Worm (Caenorhabditis elegans) whole organism, L1 larva: ENCODE measurements around the gene F09F9.2.

ENCODE experiments used
- C04F5.9 ChIP-seq: sonication (generic microtip); optimal IDR thresholded peaks from 2 replicates; lab custom pipeline; 2016; ENCODE audit warnings: missing genetic modification characterization, missing compliant biosample characterization
- C16A3.4 ChIP-seq: fragments of 150-350 bp; optimal IDR thresholded peaks from 2 replicates; lab custom pipeline; 2014; ENCODE audit warnings: missing biosample characterization, missing genetic modification characterization
- Y116A8C.19 ChIP-seq: sonication (generic microtip); optimal IDR thresholded peaks from 2 replicates; lab custom pipeline; 2016; ENCODE audit warnings: missing compliant biosample characterization, missing genetic modification characterization, borderline replicate concordance
- alr-1 ChIP-seq: fragments of 200-800 bp; sonication (Bioruptor generic); optimal IDR thresholded peaks from 2 replicates; lab custom pipeline; 2018; ENCODE audit warnings: borderline replicate concordance, mild to moderate bottlenecking, missing genetic modification characterization, missing compliant biosample characterization
- ceh-63 ChIP-seq: fragments of 200-800 bp; sonication (Bioruptor generic); optimal IDR thresholded peaks from 2 replicates; lab custom pipeline; 2018; ENCODE audit warnings: mild to moderate bottlenecking, missing genetic modification characterization, missing compliant biosample characterization
- ceh-8 ChIP-seq: fragments of 200-800 bp; sonication (Bioruptor generic); optimal IDR thresholded peaks from 2 replicates; lab custom pipeline; 2018; ENCODE audit warnings: mild to moderate bottlenecking, missing genetic modification characterization, moderate library complexity, missing compliant biosample characterization
- ceh-82 ChIP-seq, 3 experiments: fragments of 150-350 bp in 1 of 3; sonication (generic microtip) in 2 of 3; optimal IDR thresholded peaks; 2 replicates each; lab custom pipeline; 2014 to 2017; ENCODE audit warnings: missing biosample characterization in 3 of 3, missing genetic modification characterization in 3 of 3
- dsc-1 ChIP-seq: sonication (generic microtip); optimal IDR thresholded peaks from 2 replicates; lab custom pipeline; 2016; ENCODE audit warnings: mild to moderate bottlenecking, missing genetic modification characterization, missing compliant biosample characterization
- efl-1 ChIP-seq, 4 experiments: fragments of 150-350 bp; optimal IDR thresholded peaks in 3 of 4; peaks in 1 of 4; 1 replicate in 1 of 4; 2 replicates in 3 of 4; lab custom pipeline; 2014; ENCODE audit warnings: missing biosample characterization in 2 of 4, missing genetic modification characterization in 2 of 4, missing genetic modification reagents in 2 of 4
- egl-13 ChIP-seq: sonication (generic microtip); optimal IDR thresholded peaks from 2 replicates; lab custom pipeline; 2016; ENCODE audit warnings: missing genotype, missing genetic modification reagents, missing genetic modification characterization, missing compliant biosample characterization
- elt-2 ChIP-seq: sonication (generic microtip); optimal IDR thresholded peaks from 2 replicates; lab custom pipeline; 2016; ENCODE audit warnings: missing genetic modification characterization, mild to moderate bottlenecking, inconsistent platforms, missing compliant biosample characterization, missing genetic modification reagents
- elt-3 ChIP-seq, 6 experiments: fragments of 150-350 bp in 1 of 6; sonication (generic microtip); optimal IDR thresholded peaks; 2 replicates each; lab custom pipeline; 2017 to 2018; ENCODE audit warnings: missing biosample characterization in 6 of 6, missing genetic modification characterization in 6 of 6, inconsistent platforms in 1 of 6
- fkh-10 ChIP-seq: sonication (generic microtip); optimal IDR thresholded peaks from 2 replicates; lab custom pipeline; 2017; ENCODE audit warnings: missing biosample characterization, missing genetic modification reagents, missing genetic modification characterization
- fkh-4 ChIP-seq: sonication (generic microtip); optimal IDR thresholded peaks from 2 replicates; lab custom pipeline; 2016; ENCODE audit warnings: missing compliant biosample characterization, missing genetic modification characterization, borderline replicate concordance
- hlh-4 ChIP-seq: sonication (generic microtip); optimal IDR thresholded peaks from 2 replicates; lab custom pipeline; 2016; ENCODE audit warnings: mild to moderate bottlenecking, missing genetic modification characterization, missing compliant biosample characterization
- hpl-2 ChIP-seq: fragments of 150-350 bp; optimal IDR thresholded peaks from 2 replicates; lab custom pipeline; 2014; ENCODE audit warnings: missing biosample characterization, missing genetic modification reagents, missing genetic modification characterization
- isw-1 ChIP-seq: fragments of 200-800 bp; sonication (Bioruptor generic); IDR thresholded peaks from 2 replicates; pipeline ENCODE4 v1.3.6; 2022; ENCODE audit warnings: missing genetic modification characterization, missing compliant biosample characterization
- jun-1 ChIP-seq: fragments of 150-350 bp; optimal IDR thresholded peaks from 2 replicates; lab custom pipeline; 2014; ENCODE audit warnings: missing biosample characterization, missing genetic modification reagents, missing genetic modification characterization
- lin-13 ChIP-seq: fragments of 150-350 bp; optimal IDR thresholded peaks from 2 replicates; lab custom pipeline; 2014; ENCODE audit warnings: missing biosample characterization, missing genetic modification reagents, missing genetic modification characterization
- lir-3 ChIP-seq: sonication (generic microtip); optimal IDR thresholded peaks from 2 replicates; lab custom pipeline; 2016; ENCODE audit warnings: mild to moderate bottlenecking, missing genetic modification characterization, moderate library complexity, missing compliant biosample characterization; ENCODE audit not compliant: poor library complexity
- lsy-2 ChIP-seq, 2 experiments: fragments of 150-350 bp; optimal IDR thresholded peaks; 2 replicates each; lab custom pipeline; 2014; ENCODE audit warnings: missing biosample characterization in 2 of 2, missing genetic modification characterization in 2 of 2
- nhr-11 ChIP-seq: fragments of 150-350 bp; optimal IDR thresholded peaks from 2 replicates; lab custom pipeline; 2014; ENCODE audit warnings: missing biosample characterization, missing genetic modification characterization
- nhr-19 ChIP-seq: fragments of 200-800 bp; sonication (Bioruptor generic); conservative IDR thresholded peaks from 2 replicates; pipeline ENCODE4 v1.3.6; 2022; ENCODE audit warnings: missing genetic modification characterization, missing compliant biosample characterization
- nhr-20 ChIP-seq: sonication (generic microtip); optimal IDR thresholded peaks from 2 replicates; lab custom pipeline; 2016; ENCODE audit warnings: mild to moderate bottlenecking, missing genetic modification characterization, missing compliant biosample characterization
- nhr-237 ChIP-seq: fragments of 150-350 bp; optimal IDR thresholded peaks from 2 replicates; lab custom pipeline; 2014; ENCODE audit warnings: missing biosample characterization, missing genetic modification characterization
- nhr-71 ChIP-seq: sonication (generic microtip); optimal IDR thresholded peaks from 2 replicates; lab custom pipeline; 2016; ENCODE audit warnings: mild to moderate bottlenecking, missing genetic modification characterization, moderate library complexity, missing compliant biosample characterization
- nhr-77 ChIP-seq: fragments of 150-350 bp; optimal IDR thresholded peaks from 2 replicates; lab custom pipeline; 2014; ENCODE audit warnings: missing biosample characterization, missing genetic modification characterization
- nhr-90 ChIP-seq: sonication (generic microtip); optimal IDR thresholded peaks from 2 replicates; lab custom pipeline; 2016; ENCODE audit warnings: mild to moderate bottlenecking, missing genetic modification characterization, missing compliant biosample characterization; ENCODE audit not compliant: poor library complexity
- pag-3 ChIP-seq: sonication (generic microtip); optimal IDR thresholded peaks from 2 replicates; lab custom pipeline; 2017; ENCODE audit warnings: missing genetic modification characterization, mild to moderate bottlenecking, missing compliant biosample characterization, antibody characterized with exemption, borderline replicate concordance; ENCODE audit not compliant: insufficient read depth
- pax-3 ChIP-seq: fragments of 200-800 bp; sonication (Bioruptor generic); optimal IDR thresholded peaks from 2 replicates; lab custom pipeline; 2018; ENCODE audit warnings: mild to moderate bottlenecking, missing genetic modification characterization, moderate library complexity, missing compliant biosample characterization
- pqm-1 ChIP-seq: sonication (generic microtip); optimal IDR thresholded peaks from 3 replicates; lab custom pipeline; 2017; ENCODE audit warnings: missing biosample characterization, missing genetic modification characterization
- snpc-4 ChIP-seq: fragments of 150-350 bp; optimal IDR thresholded peaks from 2 replicates; lab custom pipeline; 2014; ENCODE audit warnings: missing biosample characterization, missing genetic modification characterization
- sox-4 ChIP-seq: sonication (generic microtip); optimal IDR thresholded peaks from 2 replicates; lab custom pipeline; 2016; ENCODE audit warnings: missing genetic modification characterization, missing compliant biosample characterization
- sup-37 ChIP-seq: fragments of 200-800 bp; sonication (Bioruptor generic); optimal IDR thresholded peaks from 2 replicates; lab custom pipeline; 2018; ENCODE audit warnings: mild to moderate bottlenecking, missing genetic modification characterization, missing compliant biosample characterization
- swsn-7 ChIP-seq: sonication (generic microtip); optimal IDR thresholded peaks from 2 replicates; lab custom pipeline; 2016; ENCODE audit warnings: missing genetic modification characterization, missing compliant biosample characterization
- tbx-2 ChIP-seq: sonication (generic microtip); optimal IDR thresholded peaks from 2 replicates; lab custom pipeline; 2016; ENCODE audit warnings: missing genetic modification characterization, missing compliant biosample characterization
- tlp-1 ChIP-seq: fragments of 150-350 bp; optimal IDR thresholded peaks from 2 replicates; lab custom pipeline; 2014; ENCODE audit warnings: missing biosample characterization, missing genetic modification characterization
- unc-62 ChIP-seq: fragments of 150-350 bp; optimal IDR thresholded peaks from 2 replicates; lab custom pipeline; 2014; ENCODE audit warnings: missing biosample characterization, missing genetic modification reagents, missing genetic modification characterization
- unc-86 ChIP-seq: sonication (generic microtip); optimal IDR thresholded peaks from 2 replicates; lab custom pipeline; 2016; ENCODE audit warnings: missing genetic modification characterization, missing compliant biosample characterization
- unc-98 ChIP-seq: fragments of 200-800 bp; sonication (Bioruptor generic); IDR thresholded peaks from 2 replicates; pipeline ENCODE4 v1.3.6; 2022; ENCODE audit warnings: missing genetic modification characterization, missing compliant biosample characterization
- vab-15 ChIP-seq: sonication (generic microtip); optimal IDR thresholded peaks from 2 replicates; lab custom pipeline; 2017; ENCODE audit warnings: missing genotype, mild to moderate bottlenecking, missing genetic modification characterization, missing compliant biosample characterization
- xbp-1 ChIP-seq: sonication (generic microtip); optimal IDR thresholded peaks from 2 replicates; lab custom pipeline; 2016; ENCODE audit warnings: missing genetic modification characterization, missing compliant biosample characterization
- zip-4 ChIP-seq: fragments of 200-800 bp; sonication (Bioruptor generic); optimal IDR thresholded peaks from 2 replicates; lab custom pipeline; 2018; ENCODE audit warnings: mild to moderate bottlenecking, missing genetic modification characterization, moderate library complexity, missing compliant biosample characterization
- ztf-4 ChIP-seq: fragments of 150-350 bp; optimal IDR thresholded peaks from 2 replicates; lab custom pipeline; 2014; ENCODE audit warnings: missing biosample characterization, missing genetic modification characterization

The F09F9.2 gene

DNA sequence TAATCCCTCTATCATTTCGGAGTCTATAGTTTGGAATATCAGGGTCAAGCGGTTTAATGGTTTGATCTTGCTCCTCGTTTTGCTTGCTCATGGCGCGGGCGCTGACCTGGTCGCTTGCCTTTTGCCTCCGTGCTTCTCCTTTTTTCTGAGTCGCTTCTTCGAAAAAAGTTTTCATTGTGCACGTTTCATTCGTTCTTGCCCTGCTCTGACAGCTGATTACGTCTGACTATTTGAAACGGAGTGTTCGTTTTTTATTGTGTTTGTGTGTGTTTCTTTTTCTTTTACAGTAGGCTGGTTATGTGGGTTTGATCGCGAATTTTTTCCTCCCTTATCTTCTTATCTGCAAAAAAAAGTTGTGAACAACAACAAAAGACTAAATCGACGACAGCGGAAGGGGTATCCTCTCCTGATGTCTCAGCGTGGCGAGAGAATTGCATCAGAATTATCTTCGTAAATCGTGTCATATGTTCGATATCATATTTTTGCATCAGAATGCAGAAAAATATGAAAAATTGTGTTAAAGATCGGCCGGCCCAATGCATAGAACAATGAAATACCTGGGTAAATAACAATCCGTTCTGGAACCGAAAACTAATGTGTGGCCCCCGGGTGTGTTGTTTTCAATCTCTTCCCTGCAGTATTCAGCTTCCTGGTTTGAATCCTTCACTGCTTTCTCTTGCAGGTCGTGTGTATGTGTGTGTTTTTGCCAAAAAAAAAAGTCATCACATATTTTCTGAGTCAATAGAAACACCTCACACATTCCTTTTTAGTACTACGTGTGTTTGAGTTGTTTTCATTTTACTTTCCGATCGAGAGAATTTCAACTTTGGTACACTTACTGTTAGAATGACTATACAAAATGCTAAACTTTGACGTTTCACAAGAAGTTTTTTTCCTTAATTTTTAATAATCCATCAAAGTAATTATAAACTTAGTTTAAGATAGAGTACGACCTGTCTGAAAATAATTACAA is 28.6 kb upstream of the F09F9.2 start, which contains the start of gene ZK470.4 (continued):
- no peak for TF ChIP-seq sup-37 (GFP tag; lab: Kevin White, UChicago)
- TF ChIP-seq isw-1, result no peak
- no peak for TF ChIP-seq fkh-10 (GFP tag; lab: Kevin White, UChicago)
- TF ChIP-seq pag-3 (tag; lab: Kevin White, UChicago), result no peak
- peak in 1 of 6 experiments; percentile 73 for TF ChIP-seq elt-3 (tag; optimal IDR thresholded peaks at IDR 0.05; lab: Kevin White, UChicago)
- no peak for TF ChIP-seq nhr-77 (tag; lab: Kevin White, UChicago)
- peak; percentile 34 for TF ChIP-seq nhr-20 (tag; lab: Kevin White, UChicago)
- no peak for TF ChIP-seq nhr-90 (tag; lab: Kevin White, UChicago)
- TF ChIP-seq xbp-1 (tag; lab: Kevin White, UChicago), result no peak
- TF ChIP-seq sox-4 (tag; lab: Kevin White, UChicago), result no peak
- no peak for TF ChIP-seq unc-98 (GFP tag; lab: Robert Waterston, UW)
- no peak for TF ChIP-seq tlp-1 (tag; lab: Kevin White, UChicago)
- TF ChIP-seq fkh-4, result no peak
- no peak for TF ChIP-seq hpl-2 (GFP tag; lab: Kevin White, UChicago)
- no peak for TF ChIP-seq hlh-4 (tag; lab: Kevin White, UChicago)
- no peak for TF ChIP-seq tbx-2
- TF ChIP-seq C16A3.4 (tag; lab: Kevin White, UChicago), result no peak
- no peak for TF ChIP-seq Y116A8C.19 (tag; lab: Kevin White, UChicago)
- TF ChIP-seq nhr-71, result peak; percentile 46
- TF ChIP-seq snpc-4 (tag; lab: Kevin White, UChicago), result no peak
- no peak for TF ChIP-seq lsy-2 (tag; optimal IDR thresholded peaks at IDR 0.05; lab: Kevin White, UChicago)
- TF ChIP-seq nhr-19 (GFP tag; lab: Robert Waterston, UW), result peak; percentile 29; the same call in 1 of the 2 replicates
- TF ChIP-seq C04F5.9 (tag; lab: Kevin White, UChicago), result no peak
- TF ChIP-seq elt-2, result no peak
- no peak for TF ChIP-seq lin-13 (GFP tag; lab: Kevin White, UChicago)
- TF ChIP-seq nhr-237 (tag; lab: Kevin White, UChicago), result no peak
- TF ChIP-seq ztf-4 (tag; lab: Kevin White, UChicago), result no peak
- TF ChIP-seq unc-86 (tag; lab: Kevin White, UChicago), result no peak
- TF ChIP-seq pax-3 (tag; lab: Kevin White, UChicago), result no peak
- TF ChIP-seq vab-15, result no peak
- no peak for TF ChIP-seq ceh-63
- no peak for TF ChIP-seq nhr-11
- no peak for TF ChIP-seq jun-1 (tag; lab: Kevin White, UChicago)
- no peak for TF ChIP-seq alr-1
- TF ChIP-seq egl-13 (tag; lab: Kevin White, UChicago), result no peak
- no peak for TF ChIP-seq swsn-7 (tag; lab: Kevin White, UChicago)
- TF ChIP-seq ceh-8 (GFP tag; lab: Kevin White, UChicago), result no peak
- TF ChIP-seq lir-3, result no peak
- TF ChIP-seq dsc-1 (tag; lab: Kevin White, UChicago), result no peak
- TF ChIP-seq unc-62, result no peak
- TF ChIP-seq ceh-82 (tag; optimal IDR thresholded peaks at IDR 0.05; lab: Kevin White, UChicago), result no peak
- TF ChIP-seq zip-4 (GFP tag; lab: Kevin White, UChicago), result no peak
- TF ChIP-seq pqm-1 (tag; lab: Kevin White, UChicago), result no peak
- no peak for TF ChIP-seq efl-1 (optimal IDR thresholded peaks at IDR 0.05; lab: Kevin White, UChicago)
- peak in 1 of 2 experiments; percentile 48 for TF ChIP-seq efl-1 (GFP tag; optimal IDR thresholded peaks at IDR 0.05 in 1 of 2; lab: Kevin White, UChicago)
- TF ChIP-seq, all 84 proteins: peak for 12
